Worm (Caenorhabditis elegans): ENCODE data around the gene sftd-3.

sftd-3 gene

ce11 chrII:8929771-8930170 lies 34.2 kb downstream of the sftd-3 start, which contains the start of gene mrpl-50:
TSS of gene mrpl-50 (plus strand) at chrII:8929841.
- TF ChIP-seq unc-98 (GFP tag; IDR thresholded peaks at IDR 0.05) (no peak), nhr-19 (GFP tag; conservative IDR thresholded peaks at IDR 0.05) (no peak), vab-15 (tag; optimal IDR thresholded peaks at IDR 0.05) (no peak), ces-1 (GFP tag; optimal IDR thresholded peaks at IDR 0.05) (no peak), dsc-1 (tag; optimal IDR thresholded peaks at IDR 0.05) (peak; percentile 6), lin-13 (GFP tag; optimal IDR thresholded peaks at IDR 0.05) (no peak), C34B4.2 (tag; optimal IDR thresholded peaks at IDR 0.05) (no peak), unc-30 (tag; optimal IDR thresholded peaks at IDR 0.05) (no peak), efl-1 (optimal IDR thresholded peaks at IDR 0.05) (no peak), efl-1 (GFP tag; optimal IDR thresholded peaks at IDR 0.05 in 1 of 2) (peak in 1 of 2 experiments; percentile 78), jun-1 (tag; optimal IDR thresholded peaks at IDR 0.05) (no peak), mep-1 (tag; optimal IDR thresholded peaks at IDR 0.05) (no peak), unc-86 (tag; optimal IDR thresholded peaks at IDR 0.05) (no peak), zip-4 (GFP tag; optimal IDR thresholded peaks at IDR 0.05) (no peak), fos-1 (tag; optimal IDR thresholded peaks at IDR 0.05) (no peak), tbx-2 (tag; optimal IDR thresholded peaks at IDR 0.05) (no peak), hpl-2 (GFP tag; optimal IDR thresholded peaks at IDR 0.05) (no peak), egl-13 (tag; optimal IDR thresholded peaks at IDR 0.05) (no peak), nhr-76 (tag; optimal IDR thresholded peaks at IDR 0.05) (no peak)

- TF ChIP-seq egl-27 (tag; optimal IDR thresholded peaks at IDR 0.05) (no peak), sox-4 (tag; optimal IDR thresholded peaks at IDR 0.05) (no peak), sup-37 (GFP tag; optimal IDR thresholded peaks at IDR 0.05) (no peak), snpc-4 (tag; optimal IDR thresholded peaks at IDR 0.05) (no peak), rnt-1 (tag; optimal IDR thresholded peaks at IDR 0.05) (peak; percentile 59), fkh-4 (tag; optimal IDR thresholded peaks at IDR 0.05; ENCODE audit: borderline replicate concordance) (no peak), lin-15B (tag; optimal IDR thresholded peaks at IDR 0.05) (peak; percentile 50), pag-3 (tag; optimal IDR thresholded peaks at IDR 0.05; ENCODE audit: borderline replicate concordance, insufficient read depth) (no peak), grh-1 (GFP tag; IDR thresholded peaks at IDR 0.05) (no peak), nhr-19 (GFP tag; conservative IDR thresholded peaks at IDR 0.05) (no peak), unc-98 (GFP tag; IDR thresholded peaks at IDR 0.05) (no peak), ceh-88 (GFP tag; IDR thresholded peaks at IDR 0.05) (no peak), xbp-1 (tag; optimal IDR thresholded peaks at IDR 0.05) (peak; percentile 50), snu-23 (GFP tag; optimal IDR thresholded peaks at IDR 0.05) (peak; percentile 68), fkh-8 (tag; optimal IDR thresholded peaks at IDR 0.05) (no peak), tlp-1 (tag; optimal IDR thresholded peaks at IDR 0.05) (no peak), Y116A8C.19 (tag; optimal IDR thresholded peaks at IDR 0.05; ENCODE audit: borderline replicate concordance) (no peak), zip-4 (GFP tag; optimal IDR thresholded peaks at IDR 0.05) (no peak), ztf-4 (tag; optimal IDR thresholded peaks at IDR 0.05) (no peak), nhr-12 (tag; optimal IDR thresholded peaks at IDR 0.05) (no peak), ets-5 (GFP tag; IDR thresholded peaks at IDR 0.05) (no peak), irx-1 (tag; optimal IDR thresholded peaks at IDR 0.05) (no peak), C16A3.4 (tag; optimal IDR thresholded peaks at IDR 0.05) (peak; percentile 70), skn-1 (tag; optimal IDR thresholded peaks at IDR 0.05) (peak; percentile 21), alr-1 (tag; optimal IDR thresholded peaks at IDR 0.05; ENCODE audit: borderline replicate concordance) (no peak), zag-1 (tag; optimal IDR thresholded peaks at IDR 0.05) (no peak), jun-1 (tag; optimal IDR thresholded peaks at IDR 0.05) (no peak), aly-2 (tag; optimal IDR thresholded peaks at IDR 0.05) (no peak), nhr-11 (tag; optimal IDR thresholded peaks at IDR 0.05) (no peak), dsc-1 (tag; optimal IDR thresholded peaks at IDR 0.05) (peak; percentile 13), elt-2 (tag; optimal IDR thresholded peaks at IDR 0.05) (no peak), dpl-1 (GFP tag; optimal IDR thresholded peaks at IDR 0.05) (peak; percentile 22 to 64 (median 37)), mab-9 (GFP tag; IDR thresholded peaks at IDR 0.05) (no peak), lin-39 (tag; optimal IDR thresholded peaks at IDR 0.05) (no peak), lin-35 (GFP tag; optimal IDR thresholded peaks at IDR 0.05) (peak; percentile 48 to 60), nhr-84 (tag; optimal IDR thresholded peaks at IDR 0.05) (no peak), lin-13 (GFP tag; optimal IDR thresholded peaks at IDR 0.05) (no peak), ama-1 (optimal IDR thresholded peaks at IDR 0.05) (no peak), ceh-82 (tag; optimal IDR thresholded peaks at IDR 0.05) (peak in 1 of 3 experiments; percentile 23)
Observed at ce11 chrII:8927253-8927791, 36.6 kb downstream of the sftd-3 start, which contains the start of gene cct-2. TSS of gene cct-2 (plus strand) at chrII:8927741.

All from whole organism, L1 larva.